Fruit fly (Drosophila melanogaster) whole organism, prepupa: ENCODE data around the gene CG12054.

Experiments used
- Blimp-1 ChIP-seq: fragments of 200-800 bp; sonication (Bioruptor generic); optimal IDR thresholded peaks from 3 replicates; lab custom pipeline; 2017; ENCODE audit warnings: missing biosample characterization, missing genetic modification characterization, mild to moderate bottlenecking, moderate library complexity, missing genetic modification reagents
- CG10631 ChIP-seq: fragments of 200-800 bp; sonication (Bioruptor generic); optimal IDR thresholded peaks from 2 replicates; lab custom pipeline; 2016; ENCODE audit warnings: missing biosample characterization, missing genetic modification characterization
- CG10669 ChIP-seq: fragments of 200-800 bp; sonication (Bioruptor generic); optimal IDR thresholded peaks from 3 replicates; lab custom pipeline; 2018; ENCODE audit warnings: missing biosample characterization, mild to moderate bottlenecking, missing genetic modification characterization, moderate library complexity
- CG11294 ChIP-seq: fragments of 200-800 bp; sonication (Bioruptor generic); IDR thresholded peaks from 2 replicates; pipeline ENCODE4 v1.3.6; 2022; ENCODE audit warnings: missing biosample characterization, missing genetic modification characterization
- CG11762 ChIP-seq: fragments of 200-800 bp; sonication (Bioruptor generic); optimal IDR thresholded peaks from 3 replicates; lab custom pipeline; 2016; ENCODE audit warnings: missing biosample characterization, missing genetic modification characterization; ENCODE audit not compliant: insufficient read depth
- CG15336 ChIP-seq: fragments of 200-800 bp; sonication (Bioruptor generic); IDR thresholded peaks from 2 replicates; pipeline ENCODE4 v1.3.6; 2022; ENCODE audit warnings: missing biosample characterization, missing genetic modification characterization
- CG1621 ChIP-seq: fragments of 200-800 bp; sonication (Bioruptor generic); optimal IDR thresholded peaks from 3 replicates; lab custom pipeline; 2018; ENCODE audit warnings: missing biosample characterization, mild to moderate bottlenecking, missing genetic modification characterization
- CG16779 ChIP-seq: fragments of 200-800 bp; sonication (Bioruptor generic); optimal IDR thresholded peaks from 3 replicates; lab custom pipeline; 2017; ENCODE audit warnings: missing biosample characterization, mild to moderate bottlenecking, missing genetic modification characterization
- CG3032 ChIP-seq: fragments of 200-800 bp; optimal IDR thresholded peaks from 2 replicates; lab custom pipeline; 2019; ENCODE audit warnings: missing biosample characterization, mild to moderate bottlenecking, missing genetic modification characterization, moderate library complexity
- CG34406 ChIP-seq: fragments of 200-800 bp; sonication (Bioruptor generic); optimal IDR thresholded peaks from 3 replicates; lab custom pipeline; 2016; ENCODE audit warnings: missing biosample characterization, missing genetic modification characterization
- CG3919 ChIP-seq: fragments of 200-800 bp; sonication (Bioruptor generic); optimal IDR thresholded peaks from 3 replicates; lab custom pipeline; 2016; ENCODE audit warnings: missing biosample characterization, missing genetic modification characterization
- CG6163 ChIP-seq: fragments of 200-800 bp; sonication (Bioruptor generic); IDR thresholded peaks from 3 replicates; pipeline ENCODE4 v1.3.6; 2022; ENCODE audit warnings: missing biosample characterization, missing genetic modification characterization
- CG6276 ChIP-seq: fragments of 200-800 bp; sonication (Bioruptor generic); optimal IDR thresholded peaks from 2 replicates; lab custom pipeline; 2017; ENCODE audit warnings: missing biosample characterization, mild to moderate bottlenecking, missing genetic modification characterization
- CG6792 ChIP-seq: fragments of 200-800 bp; sonication (Bioruptor generic); optimal IDR thresholded peaks from 3 replicates; lab custom pipeline; 2016; ENCODE audit warnings: missing biosample characterization, missing genetic modification characterization
- CG6808 ChIP-seq: fragments of 200-800 bp; sonication (Bioruptor generic); optimal IDR thresholded peaks from 3 replicates; lab custom pipeline; 2017; ENCODE audit warnings: missing biosample characterization, missing genetic modification characterization, mild to moderate bottlenecking, moderate library complexity, missing genetic modification reagents
- CG6854 ChIP-seq: fragments of 200-800 bp; sonication (Bioruptor generic); optimal IDR thresholded peaks from 2 replicates; lab custom pipeline; 2017; ENCODE audit warnings: missing biosample characterization, mild to moderate bottlenecking, missing genetic modification characterization
- CG7368 ChIP-seq: fragments of 200-800 bp; sonication (Bioruptor generic); optimal IDR thresholded peaks from 3 replicates; lab custom pipeline; 2016; ENCODE audit warnings: missing biosample characterization, missing genetic modification characterization
- CG8119 ChIP-seq: fragments of 200-800 bp; sonication (Bioruptor generic); IDR thresholded peaks from 3 replicates; pipeline ENCODE4 v1.3.6; 2022; ENCODE audit warnings: missing biosample characterization, missing genetic modification characterization
- CG8319 ChIP-seq: fragments of 200-800 bp; sonication (Bioruptor generic); optimal IDR thresholded peaks from 3 replicates; lab custom pipeline; 2016; ENCODE audit warnings: missing biosample characterization, missing genetic modification characterization
- CG8632 ChIP-seq: fragments of 200-800 bp; sonication (Bioruptor generic); optimal IDR thresholded peaks from 3 replicates; lab custom pipeline; 2016; ENCODE audit warnings: missing biosample characterization, missing genetic modification characterization
- CG9139 ChIP-seq: fragments of 200-800 bp; sonication (Bioruptor generic); optimal IDR thresholded peaks from 3 replicates; lab custom pipeline; 2017; ENCODE audit warnings: missing biosample characterization, mild to moderate bottlenecking, missing genetic modification characterization
- Eip75B ChIP-seq: fragments of 200-800 bp; sonication (Bioruptor generic); optimal IDR thresholded peaks from 3 replicates; lab custom pipeline; 2016; ENCODE audit warnings: missing biosample characterization, missing genetic modification characterization
- Eip78C ChIP-seq: fragments of 200-800 bp; sonication (Bioruptor generic); peaks from one replicate; lab custom pipeline; 2016; ENCODE audit warnings: missing biosample characterization, missing genetic modification characterization
- Eip93F ChIP-seq: fragments of 200-800 bp; sonication (Bioruptor generic); optimal IDR thresholded peaks from 2 replicates; lab custom pipeline; 2016; ENCODE audit warnings: missing biosample characterization, mild to moderate bottlenecking, missing genetic modification characterization
- Ets96B ChIP-seq: fragments of 200-800 bp; optimal IDR thresholded peaks from 2 replicates; lab custom pipeline; 2019; ENCODE audit warnings: missing biosample characterization, mild to moderate bottlenecking, missing genetic modification characterization, moderate library complexity
- Gug ChIP-seq: fragments of 200-800 bp; sonication (Bioruptor generic); IDR thresholded peaks from 2 replicates; pipeline ENCODE4 v1.3.6; 2022; ENCODE audit warnings: missing biosample characterization, missing genetic modification characterization
- Hr38 ChIP-seq: sonication (Bioruptor generic); optimal IDR thresholded peaks from 2 replicates; lab custom pipeline; 2016; ENCODE audit warnings: missing biosample characterization, missing genetic modification characterization
- Hr39 ChIP-seq: fragments of 200-800 bp; sonication (Bioruptor generic); optimal IDR thresholded peaks from 2 replicates; lab custom pipeline; 2016; ENCODE audit warnings: missing biosample characterization, missing genetic modification characterization
- Hr4 ChIP-seq: fragments of 200-800 bp; sonication (Bioruptor generic); optimal IDR thresholded peaks from 3 replicates; lab custom pipeline; 2016; ENCODE audit warnings: missing biosample characterization, missing genetic modification characterization
- Lpt ChIP-seq: fragments of 200-800 bp; sonication (Bioruptor generic); optimal IDR thresholded peaks from 3 replicates; lab custom pipeline; 2016; ENCODE audit warnings: missing biosample characterization, missing genetic modification characterization
- Met ChIP-seq: fragments of 200-800 bp; sonication (Bioruptor generic); optimal IDR thresholded peaks from 3 replicates; lab custom pipeline; 2016; ENCODE audit warnings: missing biosample characterization, missing genetic modification characterization
- Sox102F ChIP-seq: fragments of 200-800 bp; sonication (Bioruptor generic); optimal IDR thresholded peaks from 2 replicates; lab custom pipeline; 2016; ENCODE audit warnings: missing biosample characterization, mild to moderate bottlenecking, missing genetic modification characterization
- Sox14 ChIP-seq: fragments of 200-800 bp; sonication (Bioruptor generic); optimal IDR thresholded peaks from 3 replicates; lab custom pipeline; 2016; ENCODE audit warnings: missing biosample characterization, missing genetic modification characterization
- Sox15 ChIP-seq: fragments of 200-800 bp; sonication (Bioruptor generic); optimal IDR thresholded peaks from 3 replicates; lab custom pipeline; 2016; ENCODE audit warnings: missing biosample characterization, missing genetic modification characterization
- acj6 ChIP-seq: fragments of 200-800 bp; sonication (Bioruptor generic); optimal IDR thresholded peaks from 3 replicates; lab custom pipeline; 2016; ENCODE audit warnings: missing biosample characterization, missing genetic modification characterization
- cyc ChIP-seq: fragments of 200-800 bp; sonication (Bioruptor generic); optimal IDR thresholded peaks from 3 replicates; lab custom pipeline; 2016; ENCODE audit warnings: missing biosample characterization, missing genetic modification characterization
- dac ChIP-seq: fragments of 200-800 bp; sonication (Bioruptor generic); optimal IDR thresholded peaks from 2 replicates; lab custom pipeline; 2017; ENCODE audit warnings: missing biosample characterization, mild to moderate bottlenecking, missing genetic modification characterization
- dsx ChIP-seq: fragments of 200-800 bp; optimal IDR thresholded peaks from 3 replicates; lab custom pipeline; 2019; ENCODE audit warnings: missing biosample characterization, mild to moderate bottlenecking, missing genetic modification characterization, moderate library complexity; ENCODE audit not compliant: poor library complexity, severe bottlenecking
- eg ChIP-seq: fragments of 200-800 bp; sonication (Bioruptor generic); IDR thresholded peaks from 3 replicates; pipeline ENCODE4 v1.3.6; 2022; ENCODE audit warnings: missing biosample characterization, missing genetic modification characterization
- esn ChIP-seq: fragments of 200-800 bp; sonication (Bioruptor generic); optimal IDR thresholded peaks from 2 replicates; lab custom pipeline; 2016; ENCODE audit warnings: missing biosample characterization, mild to moderate bottlenecking, missing genetic modification characterization, moderate library complexity
- lz ChIP-seq: fragments of 200-800 bp; sonication (Bioruptor generic); optimal IDR thresholded peaks from 3 replicates; lab custom pipeline; 2016; ENCODE audit warnings: missing biosample characterization, missing genetic modification characterization
- net ChIP-seq: fragments of 200-800 bp; sonication (Bioruptor generic); optimal IDR thresholded peaks from 3 replicates; lab custom pipeline; 2016; ENCODE audit warnings: missing biosample characterization, missing genetic modification characterization
- salr ChIP-seq, 2 experiments: fragments of 200-800 bp; sonication (Bioruptor generic); optimal IDR thresholded peaks; 3 replicates each; lab custom pipeline; 2016 to 2018; ENCODE audit warnings: missing biosample characterization in 2 of 2, missing genetic modification characterization in 2 of 2, mild to moderate bottlenecking in 1 of 2
- spab ChIP-seq: fragments of 200-800 bp; sonication (Bioruptor generic); optimal IDR thresholded peaks from 2 replicates; lab custom pipeline; 2017; ENCODE audit warnings: missing biosample characterization, mild to moderate bottlenecking, missing genetic modification characterization, missing genetic modification reagents
- ss ChIP-seq, 2 experiments: fragments of 200-800 bp; sonication (Bioruptor generic); optimal IDR thresholded peaks; 2 replicates in 1 of 2; 3 replicates in 1 of 2; lab custom pipeline; 2017 to 2018; ENCODE audit warnings: mild to moderate bottlenecking in 2 of 2, missing biosample characterization in 2 of 2, missing genetic modification characterization in 2 of 2, moderate library complexity in 1 of 2
- svp ChIP-seq: fragments of 200-800 bp; sonication (Bioruptor generic); peaks from one replicate; lab custom pipeline; 2016; ENCODE audit warnings: missing biosample characterization, missing genetic modification characterization
- topi ChIP-seq: fragments of 200-800 bp; sonication (Bioruptor generic); optimal IDR thresholded peaks from 3 replicates; lab custom pipeline; 2016; ENCODE audit warnings: missing biosample characterization, missing genetic modification characterization
- vri ChIP-seq: fragments of 200-800 bp; sonication (Bioruptor generic); optimal IDR thresholded peaks from 3 replicates; lab custom pipeline; 2016; ENCODE audit warnings: missing biosample characterization, mild to moderate bottlenecking, missing genetic modification characterization

The CG12054 gene

DNA sequence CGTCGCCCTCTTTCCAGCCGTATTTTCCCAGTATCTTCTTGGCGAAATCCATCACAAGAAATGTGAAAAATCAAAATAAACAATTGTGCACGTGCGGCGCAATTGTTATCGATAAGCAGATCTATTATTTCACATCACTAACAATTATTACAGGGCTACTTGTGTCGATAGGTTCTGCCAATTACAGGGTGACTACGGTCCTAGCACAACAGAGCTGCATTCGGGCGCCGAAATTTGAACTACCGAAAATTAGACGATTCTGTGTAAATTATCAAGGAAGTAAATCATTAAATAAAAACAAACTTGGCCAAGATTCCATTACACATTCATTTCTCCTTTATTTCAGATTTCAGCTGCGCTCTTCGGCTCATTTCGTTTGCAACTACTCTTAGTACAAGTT, 4.7 kb upstream of the CG12054 start, which contains the start of gene CG15561:
CG15561 (minus strand) TSS at position 113 of the 400 bp plus-strand sequence.
- no peak for TF ChIP-seq salr (GFP tag; optimal IDR thresholded peaks at IDR 0.05; lab: Kevin White, UChicago)
- no peak for TF ChIP-seq CG15336 (GFP tag; lab: Robert Waterston, UW)
- TF ChIP-seq spab (GFP tag; lab: Kevin White, UChicago): no peak
- no peak for TF ChIP-seq CG9139 (GFP tag; lab: Kevin White, UChicago)
- no peak for TF ChIP-seq CG1621 (tag; lab: Kevin White, UChicago)
- peak; percentile 39 for TF ChIP-seq CG6854
- no peak for TF ChIP-seq Hr38 (GFP tag; lab: Kevin White, UChicago)
- no peak for TF ChIP-seq Eip93F (GFP tag; lab: Kevin White, UChicago)
- TF ChIP-seq Gug (GFP tag; lab: Robert Waterston, UW): no peak
- peak; percentile 45 for TF ChIP-seq lz (GFP tag; lab: Kevin White, UChicago)
- no peak for TF ChIP-seq Lpt

- no peak for TF ChIP-seq Met (GFP tag; lab: Kevin White, UChicago)
- no peak for TF ChIP-seq dac (GFP tag; lab: Kevin White, UChicago)
- no peak for TF ChIP-seq dsx (GFP tag; lab: Kevin White, UChicago)
- TF ChIP-seq CG10631 (GFP tag; lab: Kevin White, UChicago): no peak
- TF ChIP-seq CG3032 (tag; lab: Kevin White, UChicago): no peak
- peak; percentile 98 for TF ChIP-seq vri (GFP tag; lab: Kevin White, UChicago)
- TF ChIP-seq Hr38 (GFP tag; lab: Kevin White, UChicago): no peak
- TF ChIP-seq CG6854: peak; percentile 14
- no peak for TF ChIP-seq CG8119 (GFP tag; lab: Robert Waterston, UW)
- TF ChIP-seq esn (GFP tag; lab: Kevin White, UChicago): peak; percentile 3
- TF ChIP-seq Sox102F (GFP tag; lab: Kevin White, UChicago): no peak
- no peak for TF ChIP-seq eg (GFP tag; lab: Robert Waterston, UW)
- TF ChIP-seq CG6163 (GFP tag; lab: Robert Waterston, UW): no peak
- peak; percentile 27 for TF ChIP-seq Sox14 (GFP tag; lab: Kevin White, UChicago)
- TF ChIP-seq CG6808: no peak
- TF ChIP-seq CG10669 (GFP tag; lab: Kevin White, UChicago): no peak
- TF ChIP-seq CG3919 (GFP tag; lab: Kevin White, UChicago): no peak
- no peak for TF ChIP-seq Eip75B (GFP tag; lab: Kevin White, UChicago)
- no peak for TF ChIP-seq CG11294
- TF ChIP-seq CG16779 (tag; lab: Kevin White, UChicago): no peak
- no peak for TF ChIP-seq spab (GFP tag; lab: Kevin White, UChicago)
- TF ChIP-seq CG6792 (GFP tag; lab: Kevin White, UChicago): no peak
- TF ChIP-seq Hr39 (GFP tag; lab: Kevin White, UChicago): no peak
- TF ChIP-seq Ets96B (tag; lab: Kevin White, UChicago): no peak
- no peak for TF ChIP-seq Blimp-1 (GFP tag; lab: Kevin White, UChicago)
- TF ChIP-seq cyc (GFP tag; lab: Kevin White, UChicago): no peak
- TF ChIP-seq CG15336 (GFP tag; lab: Robert Waterston, UW): no peak
- TF ChIP-seq CG7368 (GFP tag; lab: Kevin White, UChicago): no peak
- TF ChIP-seq CG34406 (GFP tag; lab: Kevin White, UChicago): no peak
- no peak for TF ChIP-seq CG6276
- TF ChIP-seq ss (GFP tag; optimal IDR thresholded peaks at IDR 0.05; lab: Kevin White, UChicago): no peak
- peak; percentile 19 for TF ChIP-seq topi (GFP tag; lab: Kevin White, UChicago)
- TF ChIP-seq svp (GFP tag; lab: Kevin White, UChicago): no peak
- no peak for TF ChIP-seq Hr4
- TF ChIP-seq Eip93F (GFP tag; lab: Kevin White, UChicago): no peak
- TF ChIP-seq Sox15 (GFP tag; lab: Kevin White, UChicago): no peak
- no peak for TF ChIP-seq Gug (GFP tag; lab: Robert Waterston, UW)
- no peak for TF ChIP-seq CG8319
- TF ChIP-seq Eip78C: peak; percentile 12
- TF ChIP-seq Lpt: no peak
- TF ChIP-seq acj6 (GFP tag; lab: Kevin White, UChicago): no peak
- no peak for TF ChIP-seq CG11762 (GFP tag; lab: Kevin White, UChicago)
- no peak for TF ChIP-seq CG8632 (GFP tag; lab: Kevin White, UChicago)
- no peak for TF ChIP-seq salr (GFP tag; optimal IDR thresholded peaks at IDR 0.05; lab: Kevin White, UChicago)
- no peak for TF ChIP-seq net (GFP tag; lab: Kevin White, UChicago)
Observed at dm6 chr3R:31218214-31218876, 2.2 kb upstream of the CG12054 start.
